Worm (Caenorhabditis elegans) whole organism, late embryonic: ENCODE data around the gene Y39A1A.31.

Experiments used
- C38D4.7 ChIP-seq: fragments of 200-800 bp; sonication (Bioruptor generic); optimal IDR thresholded peaks from 2 replicates; lab custom pipeline; 2018; ENCODE audit warnings: mild to moderate bottlenecking, missing genetic modification characterization, moderate library complexity, missing compliant biosample characterization
- K02D7.2 ChIP-seq: sonication (generic microtip); optimal IDR thresholded peaks from 2 replicates; lab custom pipeline; 2017; ENCODE audit warnings: mild to moderate bottlenecking, missing genetic modification characterization, missing compliant biosample characterization
- T23F11.4 ChIP-seq: fragments of 200-800 bp; sonication (Bioruptor generic); optimal IDR thresholded peaks from 2 replicates; lab custom pipeline; 2018; ENCODE audit warnings: mild to moderate bottlenecking, missing genetic modification characterization, missing compliant biosample characterization
- Y22D7AL.16 ChIP-seq: sonication (generic microtip); optimal IDR thresholded peaks from 2 replicates; lab custom pipeline; 2016; ENCODE audit warnings: missing genetic modification characterization, missing compliant biosample characterization
- ahr-1 ChIP-seq: sonication (generic microtip); optimal IDR thresholded peaks from 2 replicates; lab custom pipeline; 2016; ENCODE audit warnings: missing genetic modification characterization, missing compliant biosample characterization
- ama-1 ChIP-seq: fragments of 150-350 bp; optimal IDR thresholded peaks from 2 replicates; lab custom pipeline; 2014
- ceh-14 ChIP-seq: sonication (generic microtip); optimal IDR thresholded peaks from 2 replicates; lab custom pipeline; 2016; ENCODE audit warnings: missing genotype, missing genetic modification characterization, missing compliant biosample characterization
- ceh-2 ChIP-seq: sonication (generic microtip); optimal IDR thresholded peaks from 2 replicates; lab custom pipeline; 2016; ENCODE audit warnings: missing genotype, missing genetic modification characterization, missing compliant biosample characterization
- ceh-30 ChIP-seq: fragments of 150-350 bp; optimal IDR thresholded peaks from 2 replicates; lab custom pipeline; 2014; ENCODE audit warnings: missing biosample characterization, missing genetic modification characterization
- ceh-31 ChIP-seq: sonication (generic microtip); optimal IDR thresholded peaks from 2 replicates; lab custom pipeline; 2016; ENCODE audit warnings: missing genetic modification characterization, missing compliant biosample characterization
- ceh-34 ChIP-seq: sonication (generic microtip); optimal IDR thresholded peaks from 2 replicates; lab custom pipeline; 2016; ENCODE audit warnings: mild to moderate bottlenecking, missing genetic modification characterization, missing compliant biosample characterization
- ceh-48 ChIP-seq: sonication (generic microtip); optimal IDR thresholded peaks from 2 replicates; lab custom pipeline; 2016; ENCODE audit warnings: missing genetic modification characterization, inconsistent platforms, missing compliant biosample characterization
- elt-2 ChIP-seq: sonication (generic microtip); optimal IDR thresholded peaks from 2 replicates; lab custom pipeline; 2016; ENCODE audit warnings: missing genetic modification reagents, missing genetic modification characterization, missing compliant biosample characterization
- eyg-1 ChIP-seq: sonication (generic microtip); optimal IDR thresholded peaks from 2 replicates; lab custom pipeline; 2016; ENCODE audit warnings: missing genotype, missing genetic modification characterization, missing compliant biosample characterization
- fkh-6 ChIP-seq: sonication (generic microtip); optimal IDR thresholded peaks from 2 replicates; lab custom pipeline; 2016; ENCODE audit warnings: missing genetic modification characterization, missing compliant biosample characterization
- gmeb-2 ChIP-seq: sonication (generic microtip); optimal IDR thresholded peaks from 2 replicates; lab custom pipeline; 2016; ENCODE audit warnings: missing genetic modification characterization, inconsistent platforms, missing compliant biosample characterization
- hlh-13 ChIP-seq: fragments of 200-800 bp; sonication (Bioruptor generic); optimal IDR thresholded peaks from 2 replicates; lab custom pipeline; 2018; ENCODE audit warnings: mild to moderate bottlenecking, missing genetic modification characterization, missing compliant biosample characterization
- hlh-15 ChIP-seq: sonication (generic microtip); optimal IDR thresholded peaks from 2 replicates; lab custom pipeline; 2016; ENCODE audit warnings: missing genetic modification characterization, missing compliant biosample characterization
- hlh-30 ChIP-seq: sonication (generic microtip); optimal IDR thresholded peaks from 2 replicates; lab custom pipeline; 2017; ENCODE audit warnings: antibody characterized with exemption, missing genetic modification characterization, missing compliant biosample characterization; ENCODE audit not compliant: insufficient read depth
- hlh-6 ChIP-seq: sonication (generic microtip); optimal IDR thresholded peaks from 2 replicates; lab custom pipeline; 2016; ENCODE audit warnings: missing genotype, missing genetic modification characterization, missing compliant biosample characterization
- hlh-8 ChIP-seq: sonication (generic microtip); optimal IDR thresholded peaks from 2 replicates; lab custom pipeline; 2016; ENCODE audit warnings: missing genotype, missing genetic modification characterization, missing compliant biosample characterization
- lim-6 ChIP-seq: sonication (generic microtip); optimal IDR thresholded peaks from 2 replicates; lab custom pipeline; 2016; ENCODE audit warnings: missing genetic modification characterization, missing compliant biosample characterization
- mec-3 ChIP-seq: sonication (generic microtip); optimal IDR thresholded peaks from 2 replicates; lab custom pipeline; 2016; ENCODE audit warnings: borderline replicate concordance, missing genetic modification characterization, missing compliant biosample characterization
- nfya-1 ChIP-seq: sonication (generic microtip); optimal IDR thresholded peaks from 2 replicates; lab custom pipeline; 2017; ENCODE audit warnings: missing genetic modification characterization, mild to moderate bottlenecking, missing compliant biosample characterization, antibody characterized with exemption, moderate library complexity
- nhr-232 ChIP-seq: sonication (generic microtip); optimal IDR thresholded peaks from 2 replicates; lab custom pipeline; 2016; ENCODE audit warnings: missing genetic modification characterization, missing compliant biosample characterization
- npax-4 ChIP-seq: sonication (generic microtip); optimal IDR thresholded peaks from 2 replicates; lab custom pipeline; 2016; ENCODE audit warnings: missing genetic modification characterization, missing compliant biosample characterization
- odd-2 ChIP-seq: sonication (generic microtip); optimal IDR thresholded peaks from 2 replicates; lab custom pipeline; 2017; ENCODE audit warnings: antibody characterized with exemption, mild to moderate bottlenecking, missing genetic modification characterization, missing compliant biosample characterization
- pag-3 ChIP-seq: sonication (generic microtip); optimal IDR thresholded peaks from 2 replicates; lab custom pipeline; 2016; ENCODE audit warnings: missing compliant biosample characterization, missing genetic modification characterization, borderline replicate concordance
- pat-9 ChIP-seq: fragments of 200-800 bp; sonication (Bioruptor generic); optimal IDR thresholded peaks from 2 replicates; lab custom pipeline; 2018; ENCODE audit warnings: mild to moderate bottlenecking, missing genetic modification characterization, moderate library complexity, missing compliant biosample characterization
- pax-1 ChIP-seq: fragments of 150-350 bp; optimal IDR thresholded peaks from 2 replicates; lab custom pipeline; 2014; ENCODE audit warnings: missing biosample characterization, missing genetic modification characterization
- pha-2 ChIP-seq: sonication (generic microtip); optimal IDR thresholded peaks from 2 replicates; lab custom pipeline; 2017; ENCODE audit warnings: mild to moderate bottlenecking, missing genetic modification characterization, missing compliant biosample characterization
- pqm-1 ChIP-seq: sonication (generic microtip); optimal IDR thresholded peaks from 2 replicates; lab custom pipeline; 2016; ENCODE audit warnings: missing genetic modification characterization, missing compliant biosample characterization
- pros-1 ChIP-seq: fragments of 150-350 bp; optimal IDR thresholded peaks from 2 replicates; lab custom pipeline; 2014; ENCODE audit warnings: missing biosample characterization, missing genetic modification reagents, missing genetic modification characterization
- rnt-1 ChIP-seq: sonication (generic microtip); optimal IDR thresholded peaks from 2 replicates; lab custom pipeline; 2016; ENCODE audit warnings: missing genetic modification characterization, missing compliant biosample characterization
- sdc-2 ChIP-seq: sonication (generic microtip); optimal IDR thresholded peaks from 2 replicates; lab custom pipeline; 2016; ENCODE audit warnings: missing genotype, missing genetic modification characterization, missing compliant biosample characterization
- sox-2 ChIP-seq: fragments of 200-800 bp; sonication (Bioruptor generic); IDR thresholded peaks from 2 replicates; pipeline ENCODE4 v1.3.6; 2022; ENCODE audit warnings: missing genetic modification reagents, missing genetic modification characterization, missing compliant biosample characterization
- sox-4 ChIP-seq: sonication (generic microtip); optimal IDR thresholded peaks from 2 replicates; lab custom pipeline; 2017; ENCODE audit warnings: mild to moderate bottlenecking, missing genetic modification characterization, inconsistent platforms, missing compliant biosample characterization
- syd-9 ChIP-seq: sonication (generic microtip); optimal IDR thresholded peaks from 2 replicates; lab custom pipeline; 2016; ENCODE audit warnings: mild to moderate bottlenecking, missing genetic modification characterization, moderate library complexity, missing compliant biosample characterization
- tbx-2 ChIP-seq: sonication (generic microtip); optimal IDR thresholded peaks from 2 replicates; lab custom pipeline; 2016; ENCODE audit warnings: missing genetic modification characterization, missing compliant biosample characterization
- ttx-3 ChIP-seq: sonication (generic microtip); optimal IDR thresholded peaks from 2 replicates; lab custom pipeline; 2016; ENCODE audit warnings: missing genetic modification reagents, missing genetic modification characterization, missing compliant biosample characterization
- unc-3 ChIP-seq, 2 experiments: fragments of 200-800 bp in 1 of 2; sonication (Bioruptor generic) in 1 of 2; sonication (generic microtip) in 1 of 2; conservative IDR thresholded peaks in 1 of 2; optimal IDR thresholded peaks in 1 of 2; 2 replicates each; pipeline versions ENCODE4 v1.3.6 to Lab custom; 2016 to 2022; ENCODE audit warnings: missing compliant biosample characterization in 2 of 2, missing genetic modification characterization in 2 of 2, missing genetic modification reagents in 1 of 2
- unc-86 ChIP-seq: sonication (generic microtip); optimal IDR thresholded peaks from 2 replicates; lab custom pipeline; 2016; ENCODE audit warnings: missing genetic modification characterization, missing compliant biosample characterization
- zip-5 ChIP-seq: sonication (generic microtip); optimal IDR thresholded peaks from 2 replicates; lab custom pipeline; 2016; ENCODE audit warnings: missing genetic modification characterization, missing compliant biosample characterization
- ztf-16 ChIP-seq: sonication (generic microtip); optimal IDR thresholded peaks from 2 replicates; lab custom pipeline; 2017; ENCODE audit warnings: missing genetic modification characterization, missing compliant biosample characterization

The Y39A1A.31 gene

DNA sequence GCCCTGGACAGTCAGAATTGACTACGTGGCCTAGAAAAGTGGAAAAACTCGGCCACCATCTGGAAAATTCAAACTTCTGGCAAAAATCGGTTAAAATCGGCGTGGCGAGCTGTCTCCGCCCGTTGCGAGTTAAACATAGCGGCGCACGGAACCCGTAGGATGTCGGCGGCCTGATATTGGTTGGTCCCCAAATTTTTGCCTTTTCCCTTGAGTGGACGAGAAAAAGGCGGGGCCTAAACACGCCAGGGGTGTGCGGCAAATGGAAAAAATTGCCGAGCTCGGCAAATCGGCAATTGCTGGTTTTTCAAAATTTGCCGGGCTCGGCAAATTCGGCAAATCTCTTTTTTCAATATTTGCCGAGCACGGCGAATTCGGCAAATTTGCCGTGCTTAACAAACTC lies 44.3 kb upstream of the Y39A1A.31 start:
- no peak for TF ChIP-seq pat-9 (tag; lab: Kevin White, UChicago)
- TF ChIP-seq ceh-34 (tag; lab: Kevin White, UChicago) = no peak
- no peak for TF ChIP-seq fkh-6 (tag; lab: Kevin White, UChicago)
- TF ChIP-seq odd-2 = no peak
- TF ChIP-seq hlh-30 (tag; lab: Kevin White, UChicago) = no peak
- no peak for TF ChIP-seq npax-4 (tag; lab: Kevin White, UChicago)
- TF ChIP-seq nfya-1 (tag; lab: Kevin White, UChicago) = no peak
- no peak for TF ChIP-seq tbx-2 (tag; lab: Kevin White, UChicago)
- no peak for TF ChIP-seq zip-5 (tag; lab: Kevin White, UChicago)
- TF ChIP-seq pros-1 = no peak

DNA sequence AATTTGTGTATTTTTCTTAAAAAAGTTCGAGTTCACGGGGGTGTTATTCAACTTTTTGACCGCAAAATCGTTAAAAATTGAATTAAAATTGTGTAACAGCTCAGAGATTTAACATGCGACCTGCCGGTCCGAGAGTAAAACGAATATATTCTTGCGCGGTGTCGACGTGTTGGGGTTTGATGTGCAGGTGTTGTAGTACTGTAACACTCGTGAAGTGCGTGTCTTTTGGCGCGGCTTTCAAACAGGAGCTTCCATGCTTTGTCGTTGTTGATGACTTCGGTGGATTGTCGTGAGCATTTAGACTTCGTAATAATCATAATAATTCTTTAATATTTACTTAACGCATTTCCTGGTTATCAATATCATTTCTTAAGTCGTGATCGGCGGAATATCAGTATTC lies 41.6 kb upstream of the Y39A1A.31 start, which contains the start of gene tat-3:
TSS of gene tat-3 (minus strand) at position 196 of the 400 bp plus-strand sequence.
- TF ChIP-seq sox-2 (GFP tag; lab: Robert Waterston, UW) = no peak
- TF ChIP-seq hlh-15 = no peak
- no peak for TF ChIP-seq hlh-30 (tag; lab: Kevin White, UChicago)
- no peak for TF ChIP-seq rnt-1
- no peak for TF ChIP-seq tbx-2 (tag; lab: Kevin White, UChicago)
- no peak for TF ChIP-seq hlh-6 (tag; lab: Kevin White, UChicago)
- TF ChIP-seq ceh-2 (tag; lab: Kevin White, UChicago) = no peak
- TF ChIP-seq, all 69 proteins: peak for 0

DNA sequence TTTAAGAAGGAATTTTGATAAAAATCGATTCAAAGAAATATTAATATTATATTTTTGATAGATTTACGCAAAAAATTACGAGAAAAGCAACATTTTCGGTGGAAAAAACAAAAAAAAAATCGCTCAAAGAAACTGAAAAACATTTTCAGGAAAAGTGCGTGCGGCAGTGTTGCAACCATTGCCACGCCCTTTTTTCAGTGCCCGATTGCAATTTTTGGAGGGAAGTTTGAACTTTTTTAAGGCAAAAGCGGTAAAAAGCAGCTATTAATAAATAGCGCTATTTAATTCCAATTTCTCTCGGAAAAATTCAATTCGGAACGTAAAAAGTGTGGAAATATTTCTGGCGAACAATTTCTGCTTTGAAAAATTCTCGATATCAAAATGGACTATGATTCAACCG lies 32.1 kb upstream of the Y39A1A.31 start:
- TF ChIP-seq unc-3 (GFP tag; conservative IDR thresholded peaks at IDR 0.05; lab: Robert Waterston, UW) = no peak
- no peak for TF ChIP-seq unc-3 (tag; optimal IDR thresholded peaks at IDR 0.05; lab: Kevin White, UChicago)
- no peak for TF ChIP-seq mec-3 (tag; lab: Kevin White, UChicago)
- no peak for TF ChIP-seq pag-3 (tag; lab: Kevin White, UChicago)
- TF ChIP-seq sox-4 (tag; lab: Kevin White, UChicago) = no peak
- TF ChIP-seq elt-2 (tag; lab: Kevin White, UChicago) = no peak
- no peak for TF ChIP-seq nfya-1 (tag; lab: Kevin White, UChicago)
- no peak for TF ChIP-seq pat-9 (tag; lab: Kevin White, UChicago)

DNA sequence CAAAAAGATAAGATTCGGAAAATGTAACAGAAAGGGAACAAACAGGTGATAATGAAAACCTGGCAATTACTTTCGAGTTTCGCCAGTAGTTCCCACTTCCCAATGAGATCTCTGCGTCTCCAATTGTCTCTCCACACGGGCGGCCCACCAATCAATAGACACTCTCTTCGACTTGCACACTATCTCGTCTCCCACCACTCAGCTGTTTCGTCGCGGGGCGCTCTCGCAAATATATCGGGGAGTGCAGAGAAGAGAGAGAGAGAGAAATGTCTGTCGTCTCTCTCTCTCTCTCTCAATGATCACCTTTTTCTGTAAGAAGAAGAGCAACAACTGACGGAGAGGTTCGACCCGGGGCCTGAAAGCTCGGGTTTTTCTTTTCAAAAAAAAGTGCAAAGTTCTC lies 31.2 kb upstream of the Y39A1A.31 start:
- TF ChIP-seq hlh-8 (tag; lab: Kevin White, UChicago) (no peak), npax-4 (tag; lab: Kevin White, UChicago) (no peak), ceh-48 (tag; lab: Kevin White, UChicago) (peak; percentile 87), hlh-13 (no peak), K02D7.2 (tag; lab: Kevin White, UChicago) (no peak), hlh-30 (tag; lab: Kevin White, UChicago) (peak; percentile 82), nfya-1 (tag; lab: Kevin White, UChicago) (peak; percentile 99), ahr-1 (no peak), ama-1 (lab: Kevin White, UChicago) (no peak), pqm-1 (tag; lab: Kevin White, UChicago) (no peak), pha-2 (tag; lab: Kevin White, UChicago) (no peak), pag-3 (tag; lab: Kevin White, UChicago) (no peak), eyg-1 (tag; lab: Kevin White, UChicago) (no peak), ztf-16 (tag; lab: Kevin White, UChicago) (no peak), nhr-232 (no peak), ceh-34 (tag; lab: Kevin White, UChicago) (peak; percentile 60), ceh-30 (tag; lab: Kevin White, UChicago) (no peak), unc-86 (tag; lab: Kevin White, UChicago) (no peak), sox-4 (tag; lab: Kevin White, UChicago) (no peak), pax-1 (tag; lab: Kevin White, UChicago) (no peak), Y22D7AL.16 (tag; lab: Kevin White, UChicago) (no peak), T23F11.4 (GFP tag; lab: Kevin White, UChicago) (no peak), mec-3 (tag; lab: Kevin White, UChicago) (no peak), ceh-14 (tag; lab: Kevin White, UChicago) (peak; percentile 49), sdc-2 (tag; lab: Kevin White, UChicago) (no peak), tbx-2 (tag; lab: Kevin White, UChicago) (peak; percentile 67), ceh-31 (peak; percentile 85), elt-2 (tag; lab: Kevin White, UChicago) (peak; percentile 41), pros-1 (peak; percentile 20), gmeb-2 (tag; lab: Kevin White, UChicago) (no peak), ttx-3 (no peak), lim-6 (tag; lab: Kevin White, UChicago) (no peak), C38D4.7 (GFP tag; lab: Kevin White, UChicago) (no peak), syd-9 (tag; lab: Kevin White, UChicago) (no peak), fkh-6 (tag; lab: Kevin White, UChicago) (no peak)
